Worm (Caenorhabditis elegans): ENCODE measurements around the gene R07A4.2.

Gene R07A4.2

DNA sequence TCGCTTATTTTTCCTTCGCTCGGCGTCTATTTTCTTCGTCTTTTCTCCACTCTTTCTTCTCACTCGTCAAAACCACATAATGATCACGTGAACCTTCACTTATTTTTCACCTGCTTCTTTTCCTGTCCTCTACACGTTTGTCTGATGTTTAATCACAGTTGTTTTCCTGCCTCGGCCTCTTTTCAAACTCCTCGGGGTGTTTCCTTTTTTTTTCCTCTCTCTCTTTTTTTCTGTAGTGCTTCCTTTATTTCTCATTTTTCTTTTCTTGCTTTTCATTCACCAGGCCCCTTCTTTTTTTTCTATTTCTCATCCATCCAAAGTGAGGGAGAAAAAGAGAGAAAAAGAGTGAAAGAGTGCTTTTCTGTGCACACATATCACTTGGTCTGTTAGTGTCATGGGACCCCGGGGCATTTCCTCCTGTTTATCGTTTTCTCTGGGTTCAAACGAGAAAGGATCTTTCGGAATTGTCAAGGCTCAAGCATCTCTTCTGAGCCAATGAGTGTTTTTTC, 24.8 kb upstream of the R07A4.2 start (continued):
- peak; percentile 55 for TF ChIP-seq nhr-25 (tag; optimal IDR thresholded peaks at IDR 0.05)
- TF ChIP-seq ceh-9 (tag; optimal IDR thresholded peaks at IDR 0.05), result no peak
- no peak for TF ChIP-seq ama-1 (optimal IDR thresholded peaks at IDR 0.05)
- TF ChIP-seq lin-39 (tag; optimal IDR thresholded peaks at IDR 0.05), result peak; percentile 89
- no peak for TF ChIP-seq nhr-77 (tag; optimal IDR thresholded peaks at IDR 0.05)
- no peak for TF ChIP-seq aly-2 (tag; optimal IDR thresholded peaks at IDR 0.05)
- peak; percentile 18 for TF ChIP-seq fkh-2 (tag; optimal IDR thresholded peaks at IDR 0.05)
- no peak for TF ChIP-seq zag-1 (tag; optimal IDR thresholded peaks at IDR 0.05)
- no peak for TF ChIP-seq eor-1 (tag; optimal IDR thresholded peaks at IDR 0.05)
- TF ChIP-seq nhr-237 (tag; optimal IDR thresholded peaks at IDR 0.05), result no peak
- TF ChIP-seq pha-4 (tag; optimal IDR thresholded peaks at IDR 0.05), result peak; percentile 95
- peak; percentile 66 for TF ChIP-seq tbx-2 (tag; optimal IDR thresholded peaks at IDR 0.05)
- no peak for TF ChIP-seq nhr-12 (tag; optimal IDR thresholded peaks at IDR 0.05)
- TF ChIP-seq ZK546.5 (tag; optimal IDR thresholded peaks at IDR 0.05), result no peak
- peak; percentile 90 for TF ChIP-seq nfya-1 (tag; optimal IDR thresholded peaks at IDR 0.05; ENCODE audit: insufficient read depth)
- no peak for TF ChIP-seq nhr-76 (tag; optimal IDR thresholded peaks at IDR 0.05)
- no peak for TF ChIP-seq daf-12 (tag; optimal IDR thresholded peaks at IDR 0.05)
- peak; percentile 27 for TF ChIP-seq pqm-1 (tag; optimal IDR thresholded peaks at IDR 0.05)
- peak; percentile 36 for TF ChIP-seq egl-27 (tag; optimal IDR thresholded peaks at IDR 0.05)
- TF ChIP-seq elt-1 (tag; optimal IDR thresholded peaks at IDR 0.05), result peak; percentile 57

DNA sequence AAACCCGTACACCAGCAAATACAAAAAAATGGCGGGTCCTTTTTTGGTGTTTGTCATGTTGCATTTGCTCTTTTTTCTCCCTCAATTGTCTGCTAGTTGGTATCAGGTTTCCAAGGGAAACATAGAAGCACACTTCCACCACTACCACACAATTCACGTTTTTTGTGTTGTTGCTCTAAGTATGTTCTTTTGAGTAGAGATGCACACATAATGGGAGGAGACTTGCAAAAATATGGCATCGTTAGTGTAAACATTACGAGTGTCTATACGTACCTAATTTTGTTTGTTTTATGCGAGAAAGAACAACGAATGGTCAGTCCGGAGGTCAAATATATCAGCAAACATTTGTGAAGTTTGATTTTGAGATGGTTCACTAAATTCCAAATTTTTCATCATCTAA, 23.7 kb upstream of the R07A4.2 start:
- TF ChIP-seq pha-4 (tag; optimal IDR thresholded peaks at IDR 0.05) (peak; percentile 88), elt-1 (tag; optimal IDR thresholded peaks at IDR 0.05) (no peak), egl-5 (tag; optimal IDR thresholded peaks at IDR 0.05) (no peak), nhr-11 (tag; optimal IDR thresholded peaks at IDR 0.05) (no peak)

DNA sequence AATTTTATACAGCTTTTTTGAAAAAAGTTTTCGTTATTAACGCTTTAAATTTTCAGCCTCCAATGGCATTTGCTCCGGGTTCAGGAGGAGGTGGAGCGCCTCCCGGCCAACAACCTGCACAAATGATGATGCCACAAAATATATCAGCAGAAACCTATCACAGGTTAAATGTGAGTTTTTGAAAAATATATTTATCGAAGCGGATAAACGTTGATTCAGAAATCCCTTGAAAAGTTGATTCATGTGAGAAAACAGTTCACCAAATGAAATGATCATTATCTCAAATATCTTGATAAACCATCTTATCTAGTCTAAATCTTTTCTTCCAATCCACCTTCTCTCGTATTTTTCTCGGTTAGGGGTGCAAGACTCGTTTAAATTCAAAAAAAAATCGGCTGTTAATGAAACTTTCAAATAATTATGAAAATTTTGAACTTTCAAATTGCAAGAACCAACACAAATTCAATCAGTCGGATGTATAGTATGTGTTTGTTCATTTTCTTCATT, 23.0 kb upstream of the R07A4.2 start, which contains the start of gene sma-9:
Gene sma-9 (plus strand): TSS at position 51 of the 507 bp plus-strand sequence.
- TF ChIP-seq ztf-11 (tag; optimal IDR thresholded peaks at IDR 0.05), result no peak
- peak; percentile 38 for TF ChIP-seq nhr-23 (tag; optimal IDR thresholded peaks at IDR 0.05)
- TF ChIP-seq elt-1 (tag; optimal IDR thresholded peaks at IDR 0.05), result peak; percentile 98
- TF ChIP-seq nhr-67 (tag; optimal IDR thresholded peaks at IDR 0.05), result no peak

DNA sequence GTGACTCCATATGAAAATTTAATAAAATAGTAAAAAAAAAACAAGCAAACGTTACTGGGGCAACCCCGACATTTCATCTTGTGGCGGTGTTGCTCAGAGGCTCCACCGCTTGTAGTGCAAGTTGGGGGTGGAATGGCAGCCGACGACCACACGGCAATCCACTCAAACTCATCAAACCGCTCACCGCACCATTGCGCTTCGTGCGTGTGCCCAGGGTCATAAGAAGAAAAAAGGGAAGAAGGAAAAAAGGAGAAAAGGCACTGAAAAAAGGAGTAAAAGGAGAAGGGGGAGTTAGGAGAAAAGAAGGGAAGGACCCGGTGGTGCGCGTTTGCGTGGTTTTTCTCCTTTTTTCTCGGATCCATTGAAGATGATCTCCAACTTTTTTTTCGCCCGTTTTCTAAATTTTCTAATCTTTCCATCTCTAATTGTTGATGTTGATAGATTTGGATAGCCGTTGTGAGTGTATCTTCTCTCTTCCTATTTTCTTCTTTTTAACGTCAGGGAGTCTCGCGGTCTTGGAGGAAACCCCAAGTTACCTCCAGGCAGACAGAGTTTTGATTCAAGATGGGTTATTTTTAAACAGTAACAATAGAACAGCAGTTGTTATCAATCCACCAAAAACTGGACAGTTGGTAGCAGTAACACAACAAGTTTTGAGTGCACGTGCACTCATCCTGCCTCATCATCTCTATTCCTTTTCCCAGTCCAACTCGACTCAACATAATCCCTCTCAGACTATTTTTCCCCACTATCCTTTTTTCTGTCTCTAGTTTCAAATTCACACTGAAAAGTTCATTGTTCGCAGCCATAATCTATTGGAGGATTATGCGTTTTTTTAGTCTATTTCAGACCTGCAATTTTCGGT, 22.2 kb upstream of the R07A4.2 start:
- TF ChIP-seq elt-1 (tag; optimal IDR thresholded peaks at IDR 0.05) (peak; percentile 84), nhr-11 (tag; optimal IDR thresholded peaks at IDR 0.05) (peak; percentile 29), ama-1 (optimal IDR thresholded peaks at IDR 0.05) (no peak), nhr-23 (tag; optimal IDR thresholded peaks at IDR 0.05) (no peak), nfya-1 (tag; optimal IDR thresholded peaks at IDR 0.05; ENCODE audit: insufficient read depth) (peak; percentile 43), snpc-4 (tag; optimal IDR thresholded peaks at IDR 0.05) (peak; percentile 63), ceh-28 (tag; optimal IDR thresholded peaks at IDR 0.05) (no peak)

DNA sequence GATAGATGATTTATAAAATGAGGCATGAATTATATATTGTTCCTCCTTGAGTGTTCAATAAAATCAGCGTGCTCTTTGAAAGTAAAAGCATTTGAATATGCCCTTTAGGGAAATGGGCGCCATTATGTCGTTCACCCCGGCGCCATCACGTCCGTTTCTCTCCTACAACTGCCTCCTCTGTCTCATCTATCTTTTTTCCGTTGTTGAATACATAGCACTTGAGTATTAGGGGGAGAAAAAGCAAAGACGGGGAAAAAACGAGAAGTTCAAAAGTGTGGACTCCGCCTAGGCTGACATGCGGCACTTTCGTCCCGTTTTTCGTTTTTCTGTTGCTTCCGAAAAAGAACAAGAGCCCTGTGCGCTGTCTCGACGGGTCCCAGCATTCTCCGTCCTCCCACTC, 21.4 kb upstream of the R07A4.2 start:
- TF ChIP-seq fos-1 (tag; optimal IDR thresholded peaks at IDR 0.05), result no peak
- TF ChIP-seq ceh-28 (tag; optimal IDR thresholded peaks at IDR 0.05), result no peak
- TF ChIP-seq lsy-12 (tag; optimal IDR thresholded peaks at IDR 0.05), result peak; percentile 16
- peak; percentile 21 for TF ChIP-seq elt-2 (tag; optimal IDR thresholded peaks at IDR 0.05)
- peak; percentile 5 for TF ChIP-seq pha-4 (tag; optimal IDR thresholded peaks at IDR 0.05)
- peak; percentile 49 for TF ChIP-seq pqm-1 (tag; optimal IDR thresholded peaks at IDR 0.05)
- TF ChIP-seq elt-1 (tag; optimal IDR thresholded peaks at IDR 0.05), result peak; percentile 31
- TF ChIP-seq lin-39 (tag; optimal IDR thresholded peaks at IDR 0.05), result peak; percentile 28
- TF ChIP-seq nfya-1 (tag; optimal IDR thresholded peaks at IDR 0.05; ENCODE audit: insufficient read depth), result peak; percentile 36

All from whole organism, L3 larva.